Worm (Caenorhabditis elegans) whole organism, early embryonic: ENCODE data around the gene C05G5.7.

ENCODE experiments used
- F13C5.2 ChIP-seq: sonication (generic microtip); optimal IDR thresholded peaks from 2 replicates; lab custom pipeline; 2017; ENCODE audit warnings: mild to moderate bottlenecking, missing genetic modification characterization, inconsistent platforms, missing compliant biosample characterization
- ama-1 ChIP-seq: fragments of 150-350 bp; optimal IDR thresholded peaks from 2 replicates; lab custom pipeline; 2014
- hnd-1 ChIP-seq: sonication (generic microtip); optimal IDR thresholded peaks from 2 replicates; lab custom pipeline; 2016; ENCODE audit warnings: missing genetic modification characterization, missing compliant biosample characterization
- tbx-11 ChIP-seq: fragments of 200-800 bp; sonication (Bioruptor generic); IDR thresholded peaks from 2 replicates; pipeline ENCODE4 v1.3.6; 2022; ENCODE audit warnings: missing genetic modification characterization, missing compliant biosample characterization

DNA sequence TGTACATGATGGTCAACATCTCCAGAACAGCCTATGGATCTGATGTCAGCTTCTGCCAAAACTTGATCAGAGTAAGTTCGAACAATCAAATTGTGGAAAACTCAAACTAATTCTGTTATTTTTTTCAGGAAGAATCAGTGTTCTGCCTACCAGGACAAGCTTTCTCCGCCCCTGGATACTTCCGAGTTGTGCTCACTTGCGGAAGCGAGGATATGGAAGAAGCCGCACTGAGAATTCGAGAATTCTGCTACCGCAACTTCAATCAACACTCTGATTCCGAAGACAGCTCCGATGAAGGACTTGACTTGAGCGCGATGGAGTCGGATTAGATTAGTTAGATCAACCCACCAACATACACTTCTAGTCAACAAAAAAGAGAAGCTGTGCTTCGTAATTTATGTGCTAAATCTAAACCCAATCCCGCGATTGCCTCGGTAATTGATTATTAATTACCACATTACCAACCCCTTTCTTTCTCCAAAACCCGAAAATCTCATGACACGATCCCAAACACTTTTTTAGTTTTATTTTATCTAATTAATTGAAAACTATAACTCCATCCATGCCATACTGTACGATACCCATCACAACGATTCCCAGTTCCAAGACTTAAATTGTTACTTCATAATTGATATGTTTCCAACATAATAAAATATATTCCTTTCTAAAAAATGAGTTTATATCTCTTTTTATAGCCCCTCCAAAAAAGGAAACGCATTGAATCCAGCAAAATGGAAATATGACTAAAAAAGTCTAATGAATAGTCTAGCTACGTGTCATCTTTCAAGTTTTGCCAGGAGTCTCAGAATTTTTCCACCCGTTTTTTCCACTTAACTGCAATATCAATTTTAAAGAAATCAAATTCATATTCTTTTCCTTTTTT lies 49.0 kb upstream of the C05G5.7 start:
- TF ChIP-seq hnd-1 (tag; lab: Kevin White, UChicago): no peak
- no peak for TF ChIP-seq tbx-11
- no peak for TF ChIP-seq ama-1 (lab: Kevin White, UChicago)
- no peak for TF ChIP-seq F13C5.2 (tag; lab: Kevin White, UChicago)
